Worm (Caenorhabditis elegans): ENCODE data around the gene srlf-14.

- no peak for TF ChIP-seq flt-1 (GFP tag; IDR thresholded peaks at IDR 0.05)
- TF ChIP-seq F13C5.2 (tag; optimal IDR thresholded peaks at IDR 0.05): no peak
- no peak for TF ChIP-seq ama-1 (optimal IDR thresholded peaks at IDR 0.05)
- no peak for TF ChIP-seq ets-7 (tag; optimal IDR thresholded peaks at IDR 0.05)
- TF ChIP-seq ceh-36 (tag; optimal IDR thresholded peaks at IDR 0.05): no peak
Measured at ce11 chrIV:10896512-10896911, 2.4 kb upstream of the srlf-14 start, which contains the start of gene srlf-13.

Data from whole organism, early embryonic.